Fruit fly (Drosophila melanogaster) whole organism, embryonic: ENCODE data around the gene rdo.

ENCODE experiments used
- Antp ChIP-seq: fragments of 200-800 bp; sonication (Bioruptor generic); optimal IDR thresholded peaks from 3 replicates; lab custom pipeline; 2016; ENCODE audit warnings: missing biosample characterization, missing genetic modification characterization
- CG4360 ChIP-seq: fragments of 200-800 bp; sonication (Bioruptor generic); IDR thresholded peaks from 2 replicates; pipeline ENCODE4 v1.3.6; 2022; ENCODE audit warnings: missing biosample characterization, missing genetic modification characterization
- CG4854 ChIP-seq: fragments of 200-800 bp; sonication (Bioruptor generic); optimal IDR thresholded peaks from 2 replicates; lab custom pipeline; 2016; ENCODE audit warnings: missing biosample characterization, missing genetic modification characterization, inconsistent platforms
- Elba2 ChIP-seq: fragments of 200-800 bp; sonication (Bioruptor generic); optimal IDR thresholded peaks from 3 replicates; lab custom pipeline; 2016; ENCODE audit warnings: missing biosample characterization, missing genetic modification characterization
- so ChIP-seq: fragments of 200-800 bp; sonication (Bioruptor generic); IDR thresholded peaks from 3 replicates; pipeline ENCODE4 v1.3.6; 2022; ENCODE audit warnings: missing biosample characterization, missing genetic modification characterization

DNA sequence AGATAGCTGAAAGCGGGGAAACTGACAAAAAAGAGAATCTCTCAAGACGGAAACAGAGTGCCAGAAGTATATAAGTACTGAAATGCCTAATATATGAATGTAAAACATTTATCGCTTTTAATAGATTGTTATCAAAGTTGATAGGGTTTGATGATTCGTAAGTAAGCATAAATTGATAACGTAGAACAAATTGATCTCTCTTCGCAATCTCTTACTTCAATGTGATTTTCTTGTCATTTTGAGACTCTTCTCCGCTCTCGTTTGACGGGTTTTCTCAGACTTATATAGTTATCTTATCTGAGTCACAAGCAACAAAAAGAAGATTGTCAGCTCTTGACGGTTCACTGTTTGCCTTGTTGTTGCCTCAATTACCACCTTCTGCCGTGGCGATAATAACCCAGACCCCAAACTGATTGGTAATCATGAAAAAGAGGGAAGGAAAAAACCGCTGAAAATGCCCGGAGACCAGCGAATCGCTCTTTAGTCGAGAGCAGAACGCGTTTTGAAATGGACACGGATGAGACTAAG, 102.1 kb downstream of the rdo start, which contains the start of gene CG15152:
- no peak for TF ChIP-seq CG4360 (GFP tag; lab: Robert Waterston, UW)
- TF ChIP-seq Antp (GFP tag; lab: Kevin White, UChicago) = no peak
- TF ChIP-seq so (GFP tag; lab: Robert Waterston, UW) = no peak
- TF ChIP-seq Elba2 (GFP tag; lab: Kevin White, UChicago) = no peak
- no peak for TF ChIP-seq CG4854 (GFP tag; lab: Kevin White, UChicago)
